Worm (Caenorhabditis elegans) whole organism, young adult: Measurements from ENCODE around the gene T28C6.8.

Experiments
- B0019.2 ChIP-seq: fragments of 200-800 bp; sonication (Bioruptor generic); conservative IDR thresholded peaks from 2 replicates; pipeline ENCODE4 v1.3.6; 2022; ENCODE audit warnings: missing genetic modification reagents, missing genetic modification characterization, missing compliant biosample characterization
- B0336.3 ChIP-seq: fragments of 200-800 bp; sonication (Bioruptor generic); IDR thresholded peaks from 2 replicates; pipeline ENCODE4 v1.3.6; 2022; ENCODE audit warnings: missing genetic modification characterization, missing compliant biosample characterization
- T07F8.4 ChIP-seq: sonication (generic microtip); optimal IDR thresholded peaks from 2 replicates; lab custom pipeline; 2016; ENCODE audit warnings: mild to moderate bottlenecking, missing genetic modification characterization, moderate library complexity, missing compliant biosample characterization
- Y67H2A.10 ChIP-seq: fragments of 200-800 bp; sonication (Bioruptor generic); conservative IDR thresholded peaks from 2 replicates; pipeline ENCODE4 v1.3.6; 2022; ENCODE audit warnings: missing genetic modification reagents, missing genetic modification characterization, missing compliant biosample characterization
- cebp-2 ChIP-seq: fragments of 200-800 bp; sonication (Bioruptor generic); IDR thresholded peaks from 2 replicates; pipeline ENCODE4 v1.3.6; 2022; ENCODE audit warnings: missing genetic modification characterization, missing compliant biosample characterization
- ceh-79 ChIP-seq: sonication (generic microtip); optimal IDR thresholded peaks from 2 replicates; lab custom pipeline; 2017; ENCODE audit warnings: mild to moderate bottlenecking, missing genetic modification characterization, missing compliant biosample characterization
- chd-7 ChIP-seq: sonication (generic microtip); optimal IDR thresholded peaks from 2 replicates; lab custom pipeline; 2016; ENCODE audit warnings: mild to moderate bottlenecking, missing genetic modification characterization, moderate library complexity, missing compliant biosample characterization
- nfya-1 ChIP-seq: sonication (generic microtip); optimal IDR thresholded peaks from 2 replicates; lab custom pipeline; 2017; ENCODE audit warnings: antibody characterized with exemption, missing compliant biosample characterization, missing genetic modification characterization, borderline replicate concordance; ENCODE audit not compliant: insufficient read depth
- snpc-1.1 ChIP-seq: sonication (generic microtip); optimal IDR thresholded peaks from 2 replicates; lab custom pipeline; 2017; ENCODE audit warnings: missing genetic modification characterization, mild to moderate bottlenecking, missing compliant biosample characterization, antibody characterized with exemption, moderate library complexity, missing genotype, missing genetic modification reagents; ENCODE audit not compliant: insufficient read depth
- snpc-3.4 ChIP-seq: sonication (generic microtip); optimal IDR thresholded peaks from 2 replicates; lab custom pipeline; 2017; ENCODE audit warnings: missing genetic modification characterization, mild to moderate bottlenecking, missing compliant biosample characterization, antibody characterized with exemption, moderate library complexity, missing genotype, missing genetic modification reagents
- snpc-4 ChIP-seq, 5 experiments: fragments of 150-350 bp in 1 of 5; sonication (generic microtip) in 4 of 5; optimal IDR thresholded peaks; 2 replicates each; lab custom pipeline; 2014 to 2018; ENCODE audit warnings: missing genetic modification characterization in 5 of 5, missing biosample characterization in 3 of 5, antibody characterized with exemption in 2 of 5, mild to moderate bottlenecking in 2 of 5, missing compliant biosample characterization in 2 of 5, missing genotype in 2 of 5, moderate library complexity in 2 of 5, missing genetic modification reagents in 1 of 5
- unc-62 ChIP-seq: fragments of 150-350 bp; optimal IDR thresholded peaks from 2 replicates; lab custom pipeline; 2014; ENCODE audit warnings: missing biosample characterization, missing genetic modification reagents, missing genetic modification characterization
- ztf-25 ChIP-seq: fragments of 200-800 bp; sonication (Bioruptor generic); IDR thresholded peaks from 2 replicates; pipeline ENCODE4 v1.3.6; 2022; ENCODE audit warnings: missing genetic modification reagents, missing genetic modification characterization, missing compliant biosample characterization
- ztf-6 ChIP-seq: fragments of 200-800 bp; sonication (Bioruptor generic); IDR thresholded peaks from 2 replicates; pipeline ENCODE4 v1.3.6; 2022; ENCODE audit warnings: missing genetic modification reagents, missing genetic modification characterization, missing compliant biosample characterization

DNA sequence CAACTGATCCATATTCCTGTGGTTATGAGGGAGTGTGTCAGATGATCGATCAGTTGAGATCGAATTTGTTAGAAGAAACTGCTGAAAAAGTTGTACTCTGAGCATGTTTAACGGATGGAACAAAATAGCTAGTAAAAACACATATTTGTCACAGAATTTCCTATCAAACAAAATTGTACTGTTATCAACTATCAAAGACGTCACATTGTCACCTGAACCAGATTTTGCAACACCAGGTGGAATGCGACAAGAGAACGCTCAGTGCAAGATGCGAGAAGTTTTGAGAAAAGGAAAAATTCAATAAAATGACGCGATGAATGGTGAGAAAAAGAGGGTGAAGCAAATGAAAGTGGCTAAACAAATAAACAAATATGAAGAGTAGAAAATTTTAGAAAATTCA lies 37.0 kb upstream of the T28C6.8 start:
- TF ChIP-seq T07F8.4 (tag; lab: Kevin White, UChicago) (no peak), ztf-25 (GFP tag; lab: Robert Waterston, UW) (no peak), B0019.2 (GFP tag; lab: Robert Waterston, UW) (no peak), snpc-4 (GFP tag; optimal IDR thresholded peaks at IDR 0.05; lab: Kevin White, UChicago) (no peak), snpc-4 (tag; optimal IDR thresholded peaks at IDR 0.05; lab: Kevin White, UChicago) (no peak), ceh-79 (no peak), snpc-1.1 (tag; lab: Kevin White, UChicago) (no peak), Y67H2A.10 (GFP tag; lab: Robert Waterston, UW) (no peak), unc-62 (GFP tag; lab: Kevin White, UChicago) (no peak), B0336.3 (GFP tag; lab: Robert Waterston, UW) (no peak), chd-7 (tag; lab: Kevin White, UChicago) (no peak), nfya-1 (tag; lab: Kevin White, UChicago) (no peak), cebp-2 (GFP tag; lab: Robert Waterston, UW) (no peak), ztf-6 (no peak), snpc-3.4 (tag; lab: Kevin White, UChicago) (no peak)
